Fruit fly (Drosophila melanogaster) whole organism, embryonic: ENCODE results near the gene hdly.

ENCODE experiments used
- Atf3 ChIP-seq: fragments of 200-800 bp; sonication (Bioruptor generic); optimal IDR thresholded peaks from 3 replicates; lab custom pipeline; 2016; ENCODE audit warnings: missing biosample characterization, missing genetic modification characterization
- Awh ChIP-seq: fragments of 200-800 bp; sonication (Bioruptor generic); IDR thresholded peaks from 2 replicates; pipeline ENCODE4, ENCODE4 v1.3.6; 2022; ENCODE audit warnings: missing biosample characterization, missing genetic modification characterization
- Blimp-1 ChIP-seq: fragments of 200-800 bp; sonication (Bioruptor generic); optimal IDR thresholded peaks from 3 replicates; lab custom pipeline; 2018; ENCODE audit warnings: missing biosample characterization, missing genetic modification characterization, mild to moderate bottlenecking, moderate library complexity, missing genetic modification reagents
- CG12219 ChIP-seq: fragments of 200-800 bp; sonication (Bioruptor generic); optimal IDR thresholded peaks from 3 replicates; lab custom pipeline; 2018; ENCODE audit warnings: missing biosample characterization, mild to moderate bottlenecking, missing genetic modification characterization
- CG13894 ChIP-seq: fragments of 200-800 bp; sonication (Bioruptor generic); optimal IDR thresholded peaks from 3 replicates; lab custom pipeline; 2018; ENCODE audit warnings: missing biosample characterization, mild to moderate bottlenecking, missing genetic modification characterization, moderate library complexity
- CG1603 ChIP-seq: fragments of 200-800 bp; sonication (Bioruptor generic); optimal IDR thresholded peaks from 2 replicates; lab custom pipeline; 2019; ENCODE audit warnings: missing biosample characterization, mild to moderate bottlenecking, missing genetic modification characterization, moderate library complexity
- CG16813 ChIP-seq: fragments of 200-800 bp; sonication (Bioruptor generic); IDR thresholded peaks from 3 replicates; pipeline ENCODE4 v1.3.6; 2022; ENCODE audit warnings: missing biosample characterization, missing genetic modification characterization; ENCODE audit not compliant: partially characterized antibody
- CG2116 ChIP-seq: fragments of 200-800 bp; sonication (Bioruptor generic); optimal IDR thresholded peaks from 3 replicates; lab custom pipeline; 2018; ENCODE audit warnings: missing biosample characterization, mild to moderate bottlenecking, missing genetic modification characterization
- CG33213 ChIP-seq: fragments of 200-800 bp; sonication (Bioruptor generic); optimal IDR thresholded peaks from 3 replicates; lab custom pipeline; 2016; ENCODE audit warnings: missing biosample characterization, missing genetic modification characterization
- CG3726 ChIP-seq: fragments of 200-800 bp; sonication (Bioruptor generic); IDR thresholded peaks from 3 replicates; pipeline ENCODE4, ENCODE4 v1.3.6; 2022; ENCODE audit warnings: missing biosample characterization, missing genetic modification characterization
- CG7372 ChIP-seq: fragments of 200-800 bp; sonication (Bioruptor generic); IDR thresholded peaks from 2 replicates; pipeline ENCODE4 v1.3.6; 2022; ENCODE audit warnings: missing biosample characterization, missing genetic modification characterization
- CG7839 ChIP-seq: fragments of 200-800 bp; sonication (Bioruptor generic); optimal IDR thresholded peaks from 3 replicates; lab custom pipeline; 2018; ENCODE audit warnings: missing biosample characterization, mild to moderate bottlenecking, missing genetic modification characterization, moderate library complexity
- CG8924 ChIP-seq: fragments of 200-800 bp; optimal IDR thresholded peaks from 3 replicates; lab custom pipeline; 2019; ENCODE audit warnings: missing biosample characterization, mild to moderate bottlenecking, missing genetic modification characterization, moderate library complexity
- Dbx ChIP-seq: fragments of 200-800 bp; sonication (Bioruptor generic); IDR thresholded peaks from 3 replicates; pipeline ENCODE4 v1.3.6; 2022; ENCODE audit warnings: missing biosample characterization, missing genetic modification characterization
- H2.0 ChIP-seq: fragments of 200-800 bp; sonication (Bioruptor generic); IDR thresholded peaks from 2 replicates; pipeline ENCODE4 v1.3.6; 2022; ENCODE audit warnings: missing biosample characterization, missing genetic modification characterization
- Kr ChIP-seq: fragments of 200-800 bp; sonication (Bioruptor generic); optimal IDR thresholded peaks from 2 replicates; lab custom pipeline; 2017; ENCODE audit warnings: missing biosample characterization, mild to moderate bottlenecking, missing genetic modification characterization
- Lhr ChIP-seq: fragments of 200-800 bp; sonication (Bioruptor generic); optimal IDR thresholded peaks from 3 replicates; lab custom pipeline; 2017; ENCODE audit warnings: mild to moderate bottlenecking, missing biosample characterization, missing genetic modification reagents, missing genetic modification characterization
- Poxn ChIP-seq: fragments of 200-800 bp; sonication (Bioruptor generic); IDR thresholded peaks from 2 replicates; pipeline ENCODE4 v1.3.6; 2022; ENCODE audit warnings: missing biosample characterization, missing genetic modification characterization
- abd-A ChIP-seq: fragments of 200-800 bp; sonication (Bioruptor generic); optimal IDR thresholded peaks from 3 replicates; lab custom pipeline; 2019; ENCODE audit warnings: missing biosample characterization, mild to moderate bottlenecking, missing genetic modification characterization, moderate library complexity
- caup ChIP-seq: fragments of 200-800 bp; sonication (Bioruptor generic); optimal IDR thresholded peaks from 3 replicates; lab custom pipeline; 2017; ENCODE audit warnings: missing biosample characterization, mild to moderate bottlenecking, missing genetic modification characterization, moderate library complexity; ENCODE audit not compliant: severe bottlenecking
- chn ChIP-seq: fragments of 200-800 bp; sonication (Bioruptor generic); optimal IDR thresholded peaks from 2 replicates; lab custom pipeline; 2016; ENCODE audit warnings: missing biosample characterization, missing genetic modification characterization
- dmrt11E ChIP-seq: fragments of 200-800 bp; sonication (Bioruptor generic); optimal IDR thresholded peaks from 3 replicates; lab custom pipeline; 2018; ENCODE audit warnings: missing biosample characterization, mild to moderate bottlenecking, missing genetic modification characterization, moderate library complexity
- ems ChIP-seq: fragments of 200-800 bp; sonication (Bioruptor generic); optimal IDR thresholded peaks from 3 replicates; lab custom pipeline; 2016; ENCODE audit warnings: missing biosample characterization, missing genetic modification characterization
- gcm ChIP-seq: fragments of 200-800 bp; sonication (Bioruptor generic); optimal IDR thresholded peaks from 2 replicates; lab custom pipeline; 2019; ENCODE audit warnings: missing biosample characterization, mild to moderate bottlenecking, missing genetic modification characterization, moderate library complexity
- gsb-n ChIP-seq: fragments of 200-800 bp; sonication (Bioruptor generic); optimal IDR thresholded peaks from 3 replicates; lab custom pipeline; 2018; ENCODE audit warnings: missing biosample characterization, mild to moderate bottlenecking, missing genetic modification characterization
- insv ChIP-seq, 2 experiments: fragments of 200-800 bp; sonication (Bioruptor generic); optimal IDR thresholded peaks; 3 replicates each; lab custom pipeline; 2016 to 2018; ENCODE audit warnings: missing biosample characterization in 2 of 2, missing genetic modification characterization in 2 of 2
- knrl ChIP-seq: fragments of 200-800 bp; sonication (Bioruptor generic); IDR thresholded peaks from 3 replicates; pipeline ENCODE4 v1.3.6; 2022; ENCODE audit warnings: missing biosample characterization, missing genetic modification characterization; ENCODE audit not compliant: partially characterized antibody
- peb ChIP-seq: fragments of 200-800 bp; sonication (Bioruptor generic); IDR thresholded peaks from 2 replicates; pipeline ENCODE4 v1.3.6; 2022; ENCODE audit warnings: missing biosample characterization, missing genetic modification characterization
- pnt ChIP-seq: fragments of 200-800 bp; sonication (Bioruptor generic); optimal IDR thresholded peaks from 3 replicates; lab custom pipeline; 2016; ENCODE audit warnings: missing biosample characterization, missing genetic modification characterization
- prd ChIP-seq, 3 experiments: fragments of >200 bp in 2 of 3; fragments of 200-800 bp in 1 of 3; sonication (Bioruptor generic) in 1 of 3; optimal IDR thresholded peaks in 2 of 3; IDR thresholded peaks in 1 of 3; 2 replicates in 2 of 3; 3 replicates in 1 of 3; pipeline versions ENCODE4 v1.3.6 to Lab custom; 2017 to 2022; ENCODE audit warnings: missing biosample characterization in 1 of 3, missing genetic modification characterization in 1 of 3
- slbo ChIP-seq: fragments of 200-800 bp; sonication (Bioruptor generic); IDR thresholded peaks from 2 replicates; pipeline ENCODE4 v1.3.6; 2022; ENCODE audit warnings: missing biosample characterization, missing genetic modification characterization
- ssp ChIP-seq: fragments of 200-800 bp; sonication (Bioruptor generic); IDR thresholded peaks from 2 replicates; pipeline ENCODE4 v1.3.6; 2022; ENCODE audit warnings: missing biosample characterization, missing genetic modification characterization
- tap ChIP-seq: fragments of 200-800 bp; optimal IDR thresholded peaks from 3 replicates; lab custom pipeline; 2019; ENCODE audit warnings: missing biosample characterization, mild to moderate bottlenecking, missing genetic modification characterization, moderate library complexity
- tna ChIP-seq: fragments of 200-800 bp; sonication (Bioruptor generic); IDR thresholded peaks from 2 replicates; pipeline ENCODE4 v1.3.6; 2022; ENCODE audit warnings: missing biosample characterization, missing genetic modification characterization; ENCODE audit not compliant: partially characterized antibody
- ttk ChIP-seq: fragments of 200-800 bp; sonication (Bioruptor generic); IDR thresholded peaks from 2 replicates; pipeline ENCODE4 v2.1.2; 2022; ENCODE audit warnings: missing biosample characterization, missing genetic modification characterization
- twi ChIP-seq: fragments of 200-800 bp; optimal IDR thresholded peaks from 2 replicates; lab custom pipeline; 2019; ENCODE audit warnings: missing biosample characterization, mild to moderate bottlenecking, missing genetic modification characterization, moderate library complexity

hdly gene

dm6 chr3R:20870736-20871135, 43.4 kb upstream of the hdly start, which contains the start of gene TotA:
TotA (plus strand) TSS chr3R:20871036.
- TF ChIP-seq peb (GFP tag; lab: Robert Waterston, UW) (no peak), CG8924 (tag; lab: Kevin White, UChicago) (no peak), H2.0 (no peak), gcm (no peak), insv (GFP tag; optimal IDR thresholded peaks at IDR 0.05; lab: Kevin White, UChicago) (no peak), twi (no peak), CG12219 (GFP tag; lab: Kevin White, UChicago) (no peak)

dm6 chr3R:20872688-20873087, 41.4 kb upstream of the hdly start, which contains the start of gene TotC:
TotC (plus strand) TSS chr3R:20872988.
- TF ChIP-seq knrl (no peak), prd (optimal IDR thresholded peaks at IDR 0.05; lab: Kevin White, UChicago) (no peak), prd (GFP tag; IDR thresholded peaks at IDR 0.05; lab: Robert Waterston, UW) (no peak), Lhr (GFP tag; lab: Kevin White, UChicago) (no peak), pnt (no peak), Poxn (no peak), Awh (GFP tag; lab: Robert Waterston, UW) (no peak), tna (GFP tag; lab: Robert Waterston, UW) (no peak), Atf3 (GFP tag; lab: Kevin White, UChicago) (no peak)

- no peak for TF ChIP-seq CG3726 (GFP tag; lab: Robert Waterston, UW)
- TF ChIP-seq ssp (GFP tag; lab: Robert Waterston, UW) = no peak
- no peak for TF ChIP-seq CG2116
- TF ChIP-seq gsb-n (tag; lab: Kevin White, UChicago) = no peak
- TF ChIP-seq Blimp-1 (GFP tag; lab: Kevin White, UChicago) = no peak
These were observed 40.5 kb upstream of the hdly start, which contains the start of gene TotB for dm6 chr3R:20873638-20874037. TotB (plus strand) TSS chr3R:20873938.

dm6 chr3R:20876680-20877079, 37.4 kb upstream of the hdly start:
- TF ChIP-seq CG1603 = no peak
- peak; percentile 52 for TF ChIP-seq abd-A (tag; lab: Kevin White, UChicago)
- TF ChIP-seq dmrt11E (tag; lab: Kevin White, UChicago) = no peak
- no peak for TF ChIP-seq ems (GFP tag; lab: Kevin White, UChicago)
- TF ChIP-seq Dbx = no peak
- no peak for TF ChIP-seq slbo (GFP tag; lab: Robert Waterston, UW)
- no peak for TF ChIP-seq ttk (GFP tag; lab: Robert Waterston, UW)
- peak; percentile 53 for TF ChIP-seq CG13894 (tag; lab: Kevin White, UChicago)
- TF ChIP-seq, all 482 proteins: peak for 2

- TF ChIP-seq caup (GFP tag; lab: Kevin White, UChicago) = no peak
- no peak for TF ChIP-seq CG7839 (tag; lab: Kevin White, UChicago)
- no peak for TF ChIP-seq tap
- no peak for TF ChIP-seq Kr (GFP tag; lab: Kevin White, UChicago)
- TF ChIP-seq tna (GFP tag; lab: Robert Waterston, UW) = no peak
- TF ChIP-seq chn (GFP tag; lab: Kevin White, UChicago) = no peak
- TF ChIP-seq twi = no peak
- no peak for TF ChIP-seq CG16813 (GFP tag; lab: Robert Waterston, UW)
- TF ChIP-seq CG7372 = no peak
- TF ChIP-seq CG33213 (GFP tag; lab: Kevin White, UChicago) = no peak
These were observed 36.7 kb upstream of the hdly start, which contains the start of gene TotZ for dm6 chr3R:20877436-20877835. TotZ (plus strand) TSS chr3R:20877736.
